Fruit fly (Drosophila melanogaster): ENCODE results near the gene Timp.

The Timp gene

DNA sequence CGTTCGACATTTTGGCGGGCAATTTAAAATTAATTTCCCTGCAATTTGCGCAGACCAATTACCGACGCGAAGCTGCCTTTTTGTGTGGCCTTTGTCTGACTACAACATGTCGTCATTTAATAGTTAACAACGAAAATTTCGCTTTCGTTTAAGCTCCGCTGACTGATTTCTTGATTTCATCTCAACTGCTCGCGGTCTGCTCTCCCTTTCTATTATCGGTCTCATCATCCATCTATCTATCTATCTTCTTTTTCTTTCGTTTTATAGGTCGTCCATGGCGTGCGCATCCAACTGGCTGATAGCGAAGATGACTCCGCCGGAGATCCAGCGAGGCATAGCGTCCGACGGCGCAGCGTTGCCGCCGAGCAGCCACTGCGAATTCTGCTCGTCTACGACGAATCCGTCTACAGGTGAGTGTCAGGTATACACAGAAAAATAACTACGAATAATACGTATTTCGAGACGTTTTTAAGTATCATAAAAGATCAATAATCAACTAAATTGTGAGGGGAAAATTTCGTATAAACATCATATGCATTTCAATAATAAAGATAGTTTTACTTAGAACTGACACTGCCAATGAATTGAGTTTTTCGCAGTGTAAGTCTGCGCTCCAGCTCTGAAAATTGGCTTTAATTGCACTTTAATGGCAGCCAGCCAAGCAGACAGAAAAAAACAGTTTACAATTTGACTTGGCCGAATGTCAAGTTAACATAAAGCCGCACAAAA lies 58.7 kb downstream of the Timp start (continued):
- TF ChIP-seq CG7786 (GFP tag; optimal IDR thresholded peaks at IDR 0.05) (peak; percentile 0), ranshi (GFP tag; IDR thresholded peaks at IDR 0.05) (peak; percentile 37; the same call in 1 of the 2 replicates), chn (GFP tag; optimal IDR thresholded peaks at IDR 0.05) (peak; percentile 17), lmd (GFP tag; IDR thresholded peaks at IDR 0.05) (0 out of 2 replicates have a peak, but pooled peaks have one; percentile 40), Fer1 (GFP tag; optimal IDR thresholded peaks at IDR 0.05) (peak; percentile 33), CG43689 (GFP tag; IDR thresholded peaks at IDR 0.05) (0 out of 2 replicates have a peak, but pooled peaks have one; percentile 23), Oli (tag; optimal IDR thresholded peaks at IDR 0.05) (peak; percentile 58), E2f1 (GFP tag; IDR thresholded peaks at IDR 0.05) (peak; percentile 31; the same call in 1 of the 2 replicates), CG18476 (GFP tag; optimal IDR thresholded peaks at IDR 0.05) (no peak), CG8388 (GFP tag; optimal IDR thresholded peaks at IDR 0.05) (peak; percentile 22), pzg (GFP tag; optimal IDR thresholded peaks at IDR 0.05) (no peak), CG10267 (tag; optimal IDR thresholded peaks at IDR 0.05) (no peak), CG6689 (GFP tag; IDR thresholded peaks at IDR 0.05) (peak; percentile 48), NC2β (GFP tag; optimal IDR thresholded peaks at IDR 0.05) (no peak), CG17328 (GFP tag; IDR thresholded peaks at IDR 0.05) (peak; percentile 65), CG12659 (GFP tag; optimal IDR thresholded peaks at IDR 0.05) (peak; percentile 17), CG15269 (tag; optimal IDR thresholded peaks at IDR 0.05) (peak; percentile 62), lilli (GFP tag; optimal IDR thresholded peaks at IDR 0.05) (peak; percentile 15), pum (GFP tag; optimal IDR thresholded peaks at IDR 0.05) (peak; percentile 20), CG2678 (tag; optimal IDR thresholded peaks at IDR 0.05) (no peak), pan (optimal IDR thresholded peaks at IDR 0.05) (no peak), pan (GFP tag; optimal IDR thresholded peaks at IDR 0.05 in 1 of 2, IDR thresholded peaks at IDR 0.05 in 1 of 2) (peak in 1 of 2 experiments; percentile 67), H2.0 (GFP tag; IDR thresholded peaks at IDR 0.05) (peak; percentile 58), scrt (GFP tag; optimal IDR thresholded peaks at IDR 0.05) (no peak), salm (tag; optimal IDR thresholded peaks at IDR 0.05) (no peak), CG32767 (GFP tag; IDR thresholded peaks at IDR 0.05) (peak; percentile 15; the same call in 1 of the 2 replicates), CG9932 (GFP tag; IDR thresholded peaks at IDR 0.05) (no peak), zen (tag; optimal IDR thresholded peaks at IDR 0.05) (no peak), bbx (GFP tag; IDR thresholded peaks at IDR 0.05; ENCODE audit: partially characterized antibody) (no peak), CG3281 (GFP tag; optimal IDR thresholded peaks at IDR 0.05) (peak; percentile 0), CG8765 (GFP tag; IDR thresholded peaks at IDR 0.05) (no peak), CG30403 (GFP tag; optimal IDR thresholded peaks at IDR 0.05) (peak; percentile 48), CG18764 (GFP tag; optimal IDR thresholded peaks at IDR 0.05) (no peak), run (tag; optimal IDR thresholded peaks at IDR 0.05) (peak; percentile 26), nau (GFP tag; optimal IDR thresholded peaks at IDR 0.05) (no peak), so (GFP tag; IDR thresholded peaks at IDR 0.05) (0 out of 3 replicates have a peak, but pooled peaks have one; percentile 12), cad (GFP tag; optimal IDR thresholded peaks at IDR 0.05) (no peak), ken (GFP tag; IDR thresholded peaks at IDR 0.05) (0 out of 3 replicates have a peak, but pooled peaks have one; percentile 32), CG13123 (GFP tag; optimal IDR thresholded peaks at IDR 0.05) (no peak), CG9727 (GFP tag; optimal IDR thresholded peaks at IDR 0.05) (no peak), Camta (GFP tag; optimal IDR thresholded peaks at IDR 0.05) (peak; percentile 5), Pdp1 (GFP tag; optimal IDR thresholded peaks at IDR 0.05) (peak in 1 of 2 experiments; percentile 23), CG34224 (GFP tag; IDR thresholded peaks at IDR 0.05; ENCODE audit: partially characterized antibody) (no peak), corto (GFP tag; optimal IDR thresholded peaks at IDR 0.05) (no peak), dm (GFP tag; optimal IDR thresholded peaks at IDR 0.05) (no peak), tgo (GFP tag; IDR thresholded peaks at IDR 0.05) (peak; percentile 38; the same call in 2 of the 3 replicates), Ada2b (GFP tag; IDR thresholded peaks at IDR 0.05) (peak; percentile 34; the same call in 1 of the 2 replicates), nmo (GFP tag; optimal IDR thresholded peaks at IDR 0.05) (no peak), cwo (GFP tag; optimal IDR thresholded peaks at IDR 0.05) (no peak), yki (optimal IDR thresholded peaks at IDR 0.05) (no peak)
